Worm (Caenorhabditis elegans): ENCODE data around the gene ceh-20.
A peak's percentile ranks its signal among the peaks of the same experiment; 100 is the strongest.

ceh-20 gene

DNA sequence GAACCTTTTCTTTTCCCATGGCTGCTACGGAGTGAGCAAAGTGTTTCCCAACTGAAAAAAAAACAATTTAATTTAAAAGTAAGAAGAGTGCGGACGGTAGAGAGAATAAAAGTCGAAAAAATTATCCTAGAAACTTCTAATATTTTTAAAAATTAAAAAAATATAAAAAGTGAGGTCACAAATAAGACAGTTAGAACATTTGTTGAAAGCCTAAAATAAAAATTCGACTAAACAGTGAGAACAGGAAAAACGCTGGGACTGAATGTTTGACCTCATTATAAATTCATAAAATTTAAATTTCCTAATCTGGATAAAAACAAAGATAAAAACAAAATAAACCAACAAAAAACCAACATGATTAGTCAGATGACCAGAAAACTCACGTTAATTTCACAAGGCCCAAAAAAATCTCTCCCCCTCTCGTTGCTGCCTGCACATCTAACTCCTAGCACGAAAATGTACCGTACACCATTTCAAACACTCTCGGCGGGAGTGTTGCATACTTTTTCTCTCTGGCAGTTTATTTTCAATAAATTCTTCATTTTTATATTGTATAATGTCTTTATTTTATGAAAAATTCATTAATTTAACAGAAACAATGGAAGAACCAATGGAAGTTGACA, 7.9 kb upstream of the ceh-20 start, which contains the start of the genes eef-1A.1 and rfc-4 (continued):
- TF ChIP-seq nhr-12 (tag; optimal IDR thresholded peaks at IDR 0.05): no peak
- TF ChIP-seq mml-1 (tag; optimal IDR thresholded peaks at IDR 0.05): no peak
- peak; percentile 82 for TF ChIP-seq elt-2 (tag; optimal IDR thresholded peaks at IDR 0.05)
- peak; percentile 94 for TF ChIP-seq skn-1 (tag; optimal IDR thresholded peaks at IDR 0.05)
- TF ChIP-seq fkh-10 (GFP tag; optimal IDR thresholded peaks at IDR 0.05): peak; percentile 90
- peak; percentile 99 for TF ChIP-seq nfya-1 (tag; optimal IDR thresholded peaks at IDR 0.05; ENCODE audit: insufficient read depth)
- peak; percentile 96 for TF ChIP-seq pqm-1 (tag; optimal IDR thresholded peaks at IDR 0.05)
- TF ChIP-seq nhr-237 (tag; optimal IDR thresholded peaks at IDR 0.05): no peak
- TF ChIP-seq daf-12 (tag; optimal IDR thresholded peaks at IDR 0.05): no peak
- TF ChIP-seq sea-2 (GFP tag; optimal IDR thresholded peaks at IDR 0.05): no peak
- TF ChIP-seq nhr-25 (tag; optimal IDR thresholded peaks at IDR 0.05): peak; percentile 98
- TF ChIP-seq nhr-28 (tag; optimal IDR thresholded peaks at IDR 0.05): no peak
- peak; percentile 85 for TF ChIP-seq hmg-11 (tag; optimal IDR thresholded peaks at IDR 0.05)
- TF ChIP-seq egl-5 (tag; optimal IDR thresholded peaks at IDR 0.05): peak; percentile 99
- TF ChIP-seq aly-2 (tag; optimal IDR thresholded peaks at IDR 0.05): peak; percentile 59
- no peak for TF ChIP-seq zag-1 (tag; optimal IDR thresholded peaks at IDR 0.05)
- TF ChIP-seq nhr-43 (tag; optimal IDR thresholded peaks at IDR 0.05; ENCODE audit: poor library complexity, severe bottlenecking): peak; percentile 86

- TF ChIP-seq hmg-11 (tag; optimal IDR thresholded peaks at IDR 0.05) (no peak), nfya-1 (tag; optimal IDR thresholded peaks at IDR 0.05; ENCODE audit: insufficient read depth) (peak; percentile 24)
These were observed 6.0 kb upstream of the ceh-20 start, which contains the start of gene F31E3.2 for ce11 chrIII:6973682-6974081. TSS of gene F31E3.2 (plus strand) at chrIII:6973982.

DNA sequence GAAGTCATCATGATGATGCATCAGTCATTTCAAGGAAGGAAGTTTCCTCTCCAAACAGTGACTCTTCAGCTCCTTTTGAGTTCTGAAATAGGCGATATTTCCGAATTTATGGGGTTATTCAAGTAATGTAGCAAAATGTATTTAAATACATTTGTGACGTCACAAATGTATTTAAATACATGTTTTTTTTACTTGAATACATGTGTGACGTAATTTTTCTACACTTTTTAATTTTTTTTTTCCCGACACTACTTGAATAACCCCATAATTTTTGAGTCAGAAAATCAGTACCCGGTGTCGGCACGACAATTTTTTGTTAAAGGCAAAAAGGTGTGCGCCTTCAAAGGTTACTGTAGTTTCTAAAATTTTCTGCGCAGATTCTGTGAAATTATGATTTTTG, 4.7 kb upstream of the ceh-20 start:
- TF ChIP-seq nhr-28 (tag; optimal IDR thresholded peaks at IDR 0.05) (no peak), nhr-76 (tag; optimal IDR thresholded peaks at IDR 0.05) (no peak), ceh-82 (tag; optimal IDR thresholded peaks at IDR 0.05) (no peak), lin-39 (tag; optimal IDR thresholded peaks at IDR 0.05) (no peak), tbx-2 (tag; optimal IDR thresholded peaks at IDR 0.05) (no peak), elt-1 (tag; optimal IDR thresholded peaks at IDR 0.05) (no peak), mml-1 (tag; optimal IDR thresholded peaks at IDR 0.05) (no peak), mdl-1 (tag; optimal IDR thresholded peaks at IDR 0.05) (no peak), lsy-12 (tag; optimal IDR thresholded peaks at IDR 0.05) (no peak), lin-15B (tag; optimal IDR thresholded peaks at IDR 0.05) (no peak), snpc-4 (tag; optimal IDR thresholded peaks at IDR 0.05) (no peak), unc-62 (GFP tag; optimal IDR thresholded peaks at IDR 0.05) (no peak), ceh-9 (tag; optimal IDR thresholded peaks at IDR 0.05) (no peak), fkh-2 (tag; optimal IDR thresholded peaks at IDR 0.05) (no peak), jun-1 (tag; optimal IDR thresholded peaks at IDR 0.05) (no peak), ZK546.5 (tag; optimal IDR thresholded peaks at IDR 0.05) (no peak), hmg-11 (tag; optimal IDR thresholded peaks at IDR 0.05) (no peak), daf-12 (tag; optimal IDR thresholded peaks at IDR 0.05) (no peak), nhr-77 (tag; optimal IDR thresholded peaks at IDR 0.05) (no peak)

- TF ChIP-seq unc-62 (GFP tag; optimal IDR thresholded peaks at IDR 0.05) (peak; percentile 100), hmg-11 (tag; optimal IDR thresholded peaks at IDR 0.05) (peak; percentile 55), nhr-25 (tag; optimal IDR thresholded peaks at IDR 0.05) (peak; percentile 95), nhr-237 (tag; optimal IDR thresholded peaks at IDR 0.05) (no peak), nfya-1 (tag; optimal IDR thresholded peaks at IDR 0.05; ENCODE audit: insufficient read depth) (peak; percentile 79), fkh-10 (GFP tag; optimal IDR thresholded peaks at IDR 0.05) (no peak), pqm-1 (tag; optimal IDR thresholded peaks at IDR 0.05) (no peak), tbx-2 (tag; optimal IDR thresholded peaks at IDR 0.05) (peak; percentile 5), zag-1 (tag; optimal IDR thresholded peaks at IDR 0.05) (no peak), ztf-11 (tag; optimal IDR thresholded peaks at IDR 0.05) (no peak), ceh-28 (tag; optimal IDR thresholded peaks at IDR 0.05) (peak; percentile 42), lin-15B (tag; optimal IDR thresholded peaks at IDR 0.05) (peak; percentile 57), lsy-12 (tag; optimal IDR thresholded peaks at IDR 0.05) (no peak), nhr-11 (tag; optimal IDR thresholded peaks at IDR 0.05) (peak; percentile 2), elt-1 (tag; optimal IDR thresholded peaks at IDR 0.05) (peak; percentile 31), lin-39 (tag; optimal IDR thresholded peaks at IDR 0.05) (peak; percentile 88), nhr-43 (tag; optimal IDR thresholded peaks at IDR 0.05; ENCODE audit: poor library complexity, severe bottlenecking) (peak; percentile 44), egl-5 (tag; optimal IDR thresholded peaks at IDR 0.05) (peak; percentile 1), mdl-1 (tag; optimal IDR thresholded peaks at IDR 0.05) (no peak), ama-1 (optimal IDR thresholded peaks at IDR 0.05) (peak; percentile 48), nhr-23 (tag; optimal IDR thresholded peaks at IDR 0.05) (peak; percentile 78), R02D3.7 (tag; optimal IDR thresholded peaks at IDR 0.05) (peak; percentile 38)
These were observed 809 bp upstream of the ceh-20 start for ce11 chrIII:6978875-6979274.

All from whole organism, L3 larva.